Worm (Caenorhabditis elegans) whole organism, L3 larva: Measurements from ENCODE around the gene ndab-1.

Experiments
- elt-2 ChIP-seq: sonication (generic microtip); optimal IDR thresholded peaks from 2 replicates; lab custom pipeline; 2016; ENCODE audit warnings: missing genetic modification reagents, mild to moderate bottlenecking, missing genetic modification characterization, missing compliant biosample characterization
- fkh-2 ChIP-seq: fragments of 150-350 bp; optimal IDR thresholded peaks from 2 replicates; lab custom pipeline; 2014; ENCODE audit warnings: missing biosample characterization, missing genetic modification reagents, missing genetic modification characterization
- mdl-1 ChIP-seq: fragments of 150-350 bp; optimal IDR thresholded peaks from 2 replicates; lab custom pipeline; 2014; ENCODE audit warnings: missing biosample characterization, missing genetic modification characterization
- snpc-4 ChIP-seq: fragments of 150-350 bp; optimal IDR thresholded peaks from 2 replicates; lab custom pipeline; 2014; ENCODE audit warnings: missing biosample characterization, missing genetic modification characterization
- tbx-2 ChIP-seq: sonication (generic microtip); optimal IDR thresholded peaks from 2 replicates; lab custom pipeline; 2016; ENCODE audit warnings: mild to moderate bottlenecking, missing genetic modification characterization, missing compliant biosample characterization
- unc-39 ChIP-seq: sonication (generic microtip); optimal IDR thresholded peaks from 4 replicates; lab custom pipeline; 2017; ENCODE audit warnings: missing biosample characterization, missing genetic modification characterization
- unc-62 ChIP-seq: fragments of 150-350 bp; sonication (generic microtip); optimal IDR thresholded peaks from 4 replicates; lab custom pipeline; 2014; ENCODE audit warnings: missing biosample characterization, missing genetic modification reagents, missing genetic modification characterization
- ztf-11 ChIP-seq: fragments of 150-350 bp; optimal IDR thresholded peaks from 2 replicates; lab custom pipeline; 2014; ENCODE audit warnings: missing biosample characterization, missing genetic modification characterization

- TF ChIP-seq mdl-1 (no peak), elt-2 (no peak), ztf-11 (tag; lab: Kevin White, UChicago) (no peak), unc-39 (no peak), unc-62 (GFP tag; lab: Kevin White, UChicago) (no peak), snpc-4 (tag; lab: Kevin White, UChicago) (peak; percentile 57), tbx-2 (tag; lab: Kevin White, UChicago) (no peak), fkh-2 (tag; lab: Kevin White, UChicago) (no peak)
These were observed 20.4 kb upstream of the ndab-1 start for ce11 chrIII:11935948-11936280.
